Fruit fly (Drosophila melanogaster): ENCODE results near the gene elav.

elav gene

dm6 chrX:524331-524730 is 1.3 kb upstream of the elav start (continued):
- TF ChIP-seq Antp (GFP tag; optimal IDR thresholded peaks at IDR 0.05) (peak; percentile 29), CG17568 (GFP tag; optimal IDR thresholded peaks at IDR 0.05) (no peak), CG34224 (GFP tag; IDR thresholded peaks at IDR 0.05; ENCODE audit: partially characterized antibody) (no peak), CG9727 (GFP tag; optimal IDR thresholded peaks at IDR 0.05) (no peak), ATbp (GFP tag; optimal IDR thresholded peaks at IDR 0.05) (peak; percentile 31), sens (GFP tag) (peak; percentile 85), CG7928 (GFP tag; optimal IDR thresholded peaks at IDR 0.05) (no peak), Atf3 (GFP tag; optimal IDR thresholded peaks at IDR 0.05) (no peak), CG17359 (tag; optimal IDR thresholded peaks at IDR 0.05) (peak; percentile 2), sug (tag; optimal IDR thresholded peaks at IDR 0.05) (no peak), ase (GFP tag; IDR thresholded peaks at IDR 0.05) (no peak), bbx (GFP tag; IDR thresholded peaks at IDR 0.05; ENCODE audit: partially characterized antibody) (no peak), dan (GFP tag; IDR thresholded peaks at IDR 0.05) (no peak), CG2678 (tag; optimal IDR thresholded peaks at IDR 0.05) (peak; percentile 47), ranshi (GFP tag; IDR thresholded peaks at IDR 0.05) (0 out of 2 replicates have a peak, but pooled peaks have one; percentile 24), Hr51 (GFP tag; optimal IDR thresholded peaks at IDR 0.05) (peak in 1 of 2 experiments; percentile 52), CG13296 (GFP tag; optimal IDR thresholded peaks at IDR 0.05) (peak; percentile 22), Mes4 (GFP tag; optimal IDR thresholded peaks at IDR 0.05) (no peak), Chrac-16 (GFP tag; optimal IDR thresholded peaks at IDR 0.05) (no peak), CG15073 (GFP tag; optimal IDR thresholded peaks at IDR 0.05) (no peak), fd102C (GFP tag; optimal IDR thresholded peaks at IDR 0.05) (no peak), Bteb2 (GFP tag; optimal IDR thresholded peaks at IDR 0.05) (no peak), stwl (tag; optimal IDR thresholded peaks at IDR 0.05) (no peak), vnd (GFP tag; IDR thresholded peaks at IDR 0.05; ENCODE audit: partially characterized antibody) (no peak), seq (GFP tag; IDR thresholded peaks at IDR 0.05) (peak; percentile 11; the same call in 1 of the 2 replicates), CG10366 (GFP tag; IDR thresholded peaks at IDR 0.05) (no peak), pum (GFP tag; optimal IDR thresholded peaks at IDR 0.05) (peak; percentile 6), CG10267 (tag; optimal IDR thresholded peaks at IDR 0.05) (peak; percentile 14), CG9215 (GFP tag; IDR thresholded peaks at IDR 0.05) (no peak), Optix (GFP tag; IDR thresholded peaks at IDR 0.05) (no peak), CG12219 (GFP tag; optimal IDR thresholded peaks at IDR 0.05) (peak; percentile 34), dpn (GFP tag; optimal IDR thresholded peaks at IDR 0.05) (peak in 1 of 2 experiments; percentile 25), CG11504 (tag; optimal IDR thresholded peaks at IDR 0.05) (peak; percentile 31), ewg (GFP tag; optimal IDR thresholded peaks at IDR 0.05) (no peak), kay (GFP tag; optimal IDR thresholded peaks at IDR 0.05) (no peak), gcm2 (GFP tag; optimal IDR thresholded peaks at IDR 0.05) (no peak), gem (tag; optimal IDR thresholded peaks at IDR 0.05) (peak; percentile 29), nau (GFP tag; optimal IDR thresholded peaks at IDR 0.05) (no peak), zfh1 (GFP tag; IDR thresholded peaks at IDR 0.05) (no peak), nom (GFP tag; optimal IDR thresholded peaks at IDR 0.05) (no peak), unc-4 (GFP tag; IDR thresholded peaks at IDR 0.05; ENCODE audit: partially characterized antibody) (no peak), slou (GFP tag; optimal IDR thresholded peaks at IDR 0.05) (no peak), unpg (GFP tag; optimal IDR thresholded peaks at IDR 0.05) (peak; percentile 20), CG9876 (GFP tag; optimal IDR thresholded peaks at IDR 0.05) (no peak), CG12769 (tag; optimal IDR thresholded peaks at IDR 0.05) (peak; percentile 52), sob (GFP tag; IDR thresholded peaks at IDR 0.05) (0 out of 2 replicates have a peak, but pooled peaks have one; percentile 10), CG6689 (GFP tag; IDR thresholded peaks at IDR 0.05) (peak; percentile 22; the same call in 1 of the 2 replicates), Atf6 (GFP tag; IDR thresholded peaks at IDR 0.05) (peak; percentile 37; the same call in 1 of the 2 replicates), Fer1 (GFP tag; optimal IDR thresholded peaks at IDR 0.05) (peak; percentile 51), HLHmδ (GFP tag; optimal IDR thresholded peaks at IDR 0.05) (no peak)

All from whole organism, embryonic.